Fruit fly (Drosophila melanogaster) whole organism, embryonic: ENCODE measurements around the gene CG15891.
A peak's percentile ranks its signal among the peaks of the same experiment; 100 is the strongest.

Experiments used
- BEAF-32 ChIP-seq: fragments of 200-800 bp; sonication (Bioruptor generic); optimal IDR thresholded peaks from 3 replicates; lab custom pipeline; 2017; ENCODE audit warnings: missing biosample characterization, missing genetic modification characterization, mild to moderate bottlenecking, moderate library complexity, missing genetic modification reagents
- Bdp1 ChIP-seq: fragments of 200-800 bp; sonication (Bioruptor generic); optimal IDR thresholded peaks from 3 replicates; lab custom pipeline; 2016; ENCODE audit warnings: missing biosample characterization, missing genetic modification characterization
- CG10147 ChIP-seq: fragments of 200-800 bp; sonication (Bioruptor generic); optimal IDR thresholded peaks from 2 replicates; lab custom pipeline; 2019; ENCODE audit warnings: missing biosample characterization, mild to moderate bottlenecking, missing genetic modification characterization, moderate library complexity
- CG10267 ChIP-seq: fragments of 200-800 bp; sonication (Bioruptor generic); optimal IDR thresholded peaks from 2 replicates; lab custom pipeline; 2018; ENCODE audit warnings: missing biosample characterization, mild to moderate bottlenecking, missing genetic modification characterization, moderate library complexity
- CG10366 ChIP-seq: fragments of 200-800 bp; sonication (Bioruptor generic); IDR thresholded peaks from 2 replicates; pipeline ENCODE4 v1.3.6; 2022; ENCODE audit warnings: missing biosample characterization, missing genetic modification characterization
- CG1233 ChIP-seq: fragments of 200-800 bp; sonication (Bioruptor generic); optimal IDR thresholded peaks from 4 replicates; lab custom pipeline; 2018; ENCODE audit warnings: missing biosample characterization, mild to moderate bottlenecking, missing genetic modification characterization
- CG12391 ChIP-seq: fragments of 200-800 bp; sonication (Bioruptor generic); optimal IDR thresholded peaks from 3 replicates; lab custom pipeline; 2018; ENCODE audit warnings: missing biosample characterization, mild to moderate bottlenecking, missing genetic modification characterization, moderate library complexity
- CG12659 ChIP-seq: fragments of 200-800 bp; sonication (Bioruptor generic); optimal IDR thresholded peaks from 3 replicates; lab custom pipeline; 2017; ENCODE audit warnings: mild to moderate bottlenecking, missing biosample characterization, missing genetic modification reagents, missing genetic modification characterization
- CG12942 ChIP-seq: fragments of 200-800 bp; sonication (Bioruptor generic); optimal IDR thresholded peaks from 3 replicates; lab custom pipeline; 2016; ENCODE audit warnings: missing biosample characterization, missing genetic modification characterization
- CG13287 ChIP-seq: fragments of 200-800 bp; sonication (Bioruptor generic); IDR thresholded peaks from 2 replicates; pipeline ENCODE4 v1.3.6; 2022; ENCODE audit warnings: missing biosample characterization, missing genetic modification characterization; ENCODE audit not compliant: partially characterized antibody
- CG14710 ChIP-seq: fragments of 200-800 bp; sonication (Bioruptor generic); optimal IDR thresholded peaks from 3 replicates; lab custom pipeline; 2019; ENCODE audit warnings: missing biosample characterization, mild to moderate bottlenecking, missing genetic modification characterization, moderate library complexity
- CG14965 ChIP-seq: fragments of 200-800 bp; sonication (Bioruptor generic); optimal IDR thresholded peaks from 2 replicates; lab custom pipeline; 2016; ENCODE audit warnings: missing biosample characterization, missing genetic modification characterization, borderline replicate concordance
- CG15514 ChIP-seq: fragments of 200-800 bp; sonication (Bioruptor generic); optimal IDR thresholded peaks from 3 replicates; lab custom pipeline; 2017; ENCODE audit warnings: missing biosample characterization, missing genetic modification characterization, mild to moderate bottlenecking, moderate library complexity, missing genetic modification reagents
- CG1602 ChIP-seq: fragments of 200-800 bp; sonication (Bioruptor generic); optimal IDR thresholded peaks from 3 replicates; lab custom pipeline; 2016; ENCODE audit warnings: missing biosample characterization, missing genetic modification characterization
- CG17385 ChIP-seq: fragments of 200-800 bp; sonication (Bioruptor generic); optimal IDR thresholded peaks from 3 replicates; lab custom pipeline; 2018; ENCODE audit warnings: missing biosample characterization, mild to moderate bottlenecking, missing genetic modification characterization
- CG2202 ChIP-seq: fragments of 200-800 bp; sonication (Bioruptor generic); optimal IDR thresholded peaks from 2 replicates; lab custom pipeline; 2018; ENCODE audit warnings: missing biosample characterization, mild to moderate bottlenecking, missing genetic modification characterization
- CG32772 ChIP-seq: fragments of 200-800 bp; sonication (Bioruptor generic); IDR thresholded peaks from 2 replicates; pipeline ENCODE4 v1.3.6; 2022; ENCODE audit warnings: missing biosample characterization, missing genetic modification characterization
- CG34224 ChIP-seq: fragments of 200-800 bp; sonication (Bioruptor generic); IDR thresholded peaks from 3 replicates; pipeline ENCODE4 v1.3.6; 2022; ENCODE audit warnings: missing biosample characterization, missing genetic modification characterization; ENCODE audit not compliant: partially characterized antibody
- CG43689 ChIP-seq: fragments of 200-800 bp; sonication (Bioruptor generic); IDR thresholded peaks from 2 replicates; pipeline ENCODE4 v1.3.6; 2022; ENCODE audit warnings: missing biosample characterization, missing genetic modification characterization
- CG4404 ChIP-seq: fragments of 200-800 bp; sonication (Bioruptor generic); IDR thresholded peaks from 2 replicates; pipeline ENCODE4 v1.3.6; 2022; ENCODE audit warnings: missing biosample characterization, missing genetic modification characterization
- CG4617 ChIP-seq: fragments of 200-800 bp; sonication (Bioruptor generic); optimal IDR thresholded peaks from 3 replicates; lab custom pipeline; 2016; ENCODE audit warnings: missing biosample characterization, missing genetic modification characterization, borderline replicate concordance
- CG7271 ChIP-seq: fragments of 200-800 bp; sonication (Bioruptor generic); optimal IDR thresholded peaks from 2 replicates; lab custom pipeline; 2018; ENCODE audit warnings: missing biosample characterization, mild to moderate bottlenecking, missing genetic modification characterization, moderate library complexity
- CG7963 ChIP-seq: fragments of 200-800 bp; sonication (Bioruptor generic); IDR thresholded peaks from 3 replicates; pipeline ENCODE4 v1.3.6; 2022; ENCODE audit warnings: missing biosample characterization, missing genetic modification characterization; ENCODE audit not compliant: partially characterized antibody
- CG9215 ChIP-seq: fragments of 200-800 bp; sonication (Bioruptor generic); IDR thresholded peaks from 2 replicates; pipeline ENCODE4 v1.3.6; 2022; ENCODE audit warnings: missing biosample characterization, missing genetic modification characterization
- CG9797 ChIP-seq: fragments of 200-800 bp; sonication (Bioruptor generic); optimal IDR thresholded peaks from 3 replicates; lab custom pipeline; 2018; ENCODE audit warnings: missing biosample characterization, mild to moderate bottlenecking, missing genetic modification characterization
- Dll ChIP-seq: fragments of 200-800 bp; sonication (Bioruptor generic); IDR thresholded peaks from 4 replicates; pipeline ENCODE4 v1.3.6; 2022; ENCODE audit warnings: missing biosample characterization, missing genetic modification characterization; ENCODE audit not compliant: partially characterized antibody
- Dref ChIP-seq: fragments of 200-800 bp; sonication (Bioruptor generic); IDR thresholded peaks from 2 replicates; pipeline ENCODE4 v1.3.6; 2022; ENCODE audit warnings: missing biosample characterization, missing genetic modification characterization
- Ets65A ChIP-seq: fragments of 200-800 bp; sonication (Bioruptor generic); peaks from one replicate; lab custom pipeline; 2016; ENCODE audit warnings: missing biosample characterization, missing genetic modification characterization
- Ets97D ChIP-seq: fragments of 200-800 bp; sonication (Bioruptor generic); optimal IDR thresholded peaks from 3 replicates; lab custom pipeline; 2016; ENCODE audit warnings: missing biosample characterization, missing genetic modification characterization
- Fer1 ChIP-seq: fragments of 200-800 bp; sonication (Bioruptor generic); optimal IDR thresholded peaks from 2 replicates; lab custom pipeline; 2017; ENCODE audit warnings: missing biosample characterization, mild to moderate bottlenecking, missing genetic modification characterization
- HLH4C ChIP-seq: fragments of 200-800 bp; sonication (Bioruptor generic); IDR thresholded peaks from 3 replicates; pipeline ENCODE4 v1.3.6; 2022; ENCODE audit warnings: missing biosample characterization, missing genetic modification characterization; ENCODE audit not compliant: partially characterized antibody
- HmgD ChIP-seq: fragments of 200-800 bp; sonication (Bioruptor generic); optimal IDR thresholded peaks from 3 replicates; lab custom pipeline; 2016; ENCODE audit warnings: missing biosample characterization, missing genetic modification characterization
- Hmr ChIP-seq: fragments of 200-800 bp; sonication (Bioruptor generic); optimal IDR thresholded peaks from 3 replicates; lab custom pipeline; 2017; ENCODE audit warnings: mild to moderate bottlenecking, missing biosample characterization, missing genetic modification reagents, missing genetic modification characterization
- MESR4 ChIP-seq: fragments of 200-800 bp; sonication (Bioruptor generic); optimal IDR thresholded peaks from 2 replicates; lab custom pipeline; 2018; ENCODE audit warnings: missing biosample characterization, mild to moderate bottlenecking, missing genetic modification characterization, moderate library complexity
- Six4 ChIP-seq: fragments of 200-800 bp; sonication (Bioruptor generic); optimal IDR thresholded peaks from 2 replicates; lab custom pipeline; 2016; ENCODE audit warnings: missing biosample characterization, missing genetic modification characterization
- YL-1 ChIP-seq: fragments of 200-800 bp; sonication (Bioruptor generic); optimal IDR thresholded peaks from 3 replicates; lab custom pipeline; 2017; ENCODE audit warnings: missing biosample characterization, mild to moderate bottlenecking, missing genetic modification characterization
- bbx ChIP-seq: fragments of 200-800 bp; sonication (Bioruptor generic); IDR thresholded peaks from 2 replicates; pipeline ENCODE4 v1.3.6; 2022; ENCODE audit warnings: missing biosample characterization, missing genetic modification characterization; ENCODE audit not compliant: partially characterized antibody
- bowl ChIP-seq: fragments of 200-800 bp; sonication (Bioruptor generic); IDR thresholded peaks from 2 replicates; pipeline ENCODE4 v1.3.6; 2022; ENCODE audit warnings: missing biosample characterization, missing genetic modification characterization
- chinmo ChIP-seq: fragments of 200-800 bp; sonication (Bioruptor generic); IDR thresholded peaks from 4 replicates; pipeline ENCODE4 v1.3.6; 2022; ENCODE audit warnings: missing biosample characterization, missing genetic modification characterization; ENCODE audit not compliant: partially characterized antibody
- da ChIP-seq: fragments of 200-800 bp; sonication (Bioruptor generic); optimal IDR thresholded peaks from 2 replicates; lab custom pipeline; 2016; ENCODE audit warnings: missing biosample characterization, missing genetic modification characterization
- dati ChIP-seq: fragments of 200-800 bp; sonication (Bioruptor generic); IDR thresholded peaks from 2 replicates; pipeline ENCODE4 v1.3.6; 2022; ENCODE audit warnings: missing biosample characterization, missing genetic modification characterization
- dimm ChIP-seq: fragments of 200-800 bp; sonication (Bioruptor generic); IDR thresholded peaks from 2 replicates; pipeline ENCODE4 v1.3.6; 2022; ENCODE audit warnings: missing biosample characterization, missing genetic modification characterization
- mam ChIP-seq: fragments of 200-800 bp; sonication (Bioruptor generic); optimal IDR thresholded peaks from 3 replicates; lab custom pipeline; 2016; ENCODE audit warnings: missing biosample characterization, missing genetic modification characterization
- nmo ChIP-seq: fragments of 200-800 bp; sonication (Bioruptor generic); optimal IDR thresholded peaks from 2 replicates; lab custom pipeline; 2018; ENCODE audit warnings: missing biosample characterization, mild to moderate bottlenecking, missing genetic modification characterization, moderate library complexity
- pzg ChIP-seq: fragments of 200-800 bp; sonication (Bioruptor generic); optimal IDR thresholded peaks from 3 replicates; lab custom pipeline; 2018; ENCODE audit warnings: missing biosample characterization, mild to moderate bottlenecking, missing genetic modification characterization, moderate library complexity
- sens ChIP-seq: fragments of 200-800 bp; sonication (Bioruptor generic); peaks from one replicate; lab custom pipeline; 2016; ENCODE audit warnings: missing biosample characterization, missing genetic modification characterization
- tna ChIP-seq: fragments of 200-800 bp; sonication (Bioruptor generic); IDR thresholded peaks from 2 replicates; pipeline ENCODE4 v1.3.6; 2022; ENCODE audit warnings: missing biosample characterization, missing genetic modification characterization; ENCODE audit not compliant: partially characterized antibody

CG15891 gene

dm6 chrX:6263614-6264130 lies 31.5 kb downstream of the CG15891 start (continued):
- no peak for TF ChIP-seq CG9797 (GFP tag; lab: Kevin White, UChicago)
- TF ChIP-seq dimm (GFP tag; lab: Robert Waterston, UW): no peak
- TF ChIP-seq Bdp1 (GFP tag; lab: Kevin White, UChicago): peak; percentile 33
- TF ChIP-seq CG14965 (GFP tag; lab: Kevin White, UChicago): no peak
- TF ChIP-seq CG10366 (GFP tag; lab: Robert Waterston, UW): no peak; the same call in 1 of the 2 replicates
- TF ChIP-seq da (GFP tag; lab: Kevin White, UChicago): no peak

dm6 chrX:6260900-6261299 lies 34.2 kb downstream of the CG15891 start, which contains the start of gene Josd:
Gene Josd (plus strand): TSS chrX:6261169.
- TF ChIP-seq CG7963 (GFP tag; lab: Robert Waterston, UW): peak; percentile 70; the same call in 2 of the 3 replicates
- TF ChIP-seq CG1233 (GFP tag; lab: Kevin White, UChicago): no peak
- TF ChIP-seq HLH4C: peak; percentile 74
- TF ChIP-seq CG43689: no peak
- TF ChIP-seq CG2202 (tag; lab: Kevin White, UChicago): no peak
- peak; percentile 8 for TF ChIP-seq CG10147 (GFP tag; lab: Kevin White, UChicago)
- peak; percentile 30 for TF ChIP-seq CG14710 (tag; lab: Kevin White, UChicago)
- TF ChIP-seq CG34224 (GFP tag; lab: Robert Waterston, UW): peak; percentile 85
- peak; percentile 51 for TF ChIP-seq pzg
- peak; percentile 27 for TF ChIP-seq Hmr (GFP tag; lab: Kevin White, UChicago)
- TF ChIP-seq CG17385 (GFP tag; lab: Kevin White, UChicago): no peak
- no peak for TF ChIP-seq CG4404
- no peak for TF ChIP-seq CG1602
- peak; percentile 85 for TF ChIP-seq BEAF-32 (GFP tag; lab: Kevin White, UChicago)
- TF ChIP-seq bbx: peak; percentile 83
- TF ChIP-seq Dll: peak; percentile 87
- TF ChIP-seq Ets97D: peak; percentile 31
- peak; percentile 70; the same call in 1 of the 4 replicates for TF ChIP-seq chinmo (GFP tag; lab: Robert Waterston, UW)
- no peak for TF ChIP-seq HmgD (GFP tag; lab: Kevin White, UChicago)
- peak; percentile 23 for TF ChIP-seq CG12391 (tag; lab: Kevin White, UChicago)
- peak; percentile 23 for TF ChIP-seq mam (GFP tag; lab: Kevin White, UChicago)
- peak; percentile 16 for TF ChIP-seq sens (GFP tag; lab: Kevin White, UChicago)
- no peak for TF ChIP-seq CG12942 (GFP tag; lab: Kevin White, UChicago)
- no peak for TF ChIP-seq bowl (GFP tag; lab: Robert Waterston, UW)
- peak; percentile 6 for TF ChIP-seq CG10267 (tag; lab: Kevin White, UChicago)
- TF ChIP-seq CG15514: peak; percentile 93
- TF ChIP-seq CG13287 (GFP tag; lab: Robert Waterston, UW): peak; percentile 87
- TF ChIP-seq CG4617 (GFP tag; lab: Kevin White, UChicago): peak; percentile 26
- TF ChIP-seq Ets65A (GFP tag; lab: Kevin White, UChicago): no peak
- peak; percentile 19 for TF ChIP-seq YL-1 (GFP tag; lab: Kevin White, UChicago)
- peak; percentile 54 for TF ChIP-seq tna
- peak; percentile 18 for TF ChIP-seq nmo (GFP tag; lab: Kevin White, UChicago)
- peak; percentile 24 for TF ChIP-seq MESR4 (GFP tag; lab: Kevin White, UChicago)
- TF ChIP-seq CG32772 (GFP tag; lab: Robert Waterston, UW): no peak
- peak; percentile 81 for TF ChIP-seq Dref (GFP tag; lab: Robert Waterston, UW)
- TF ChIP-seq CG12659: peak; percentile 33
- no peak for TF ChIP-seq dati (GFP tag; lab: Robert Waterston, UW)
- no peak for TF ChIP-seq CG9215
- peak; percentile 3 for TF ChIP-seq Fer1 (GFP tag; lab: Kevin White, UChicago)
- TF ChIP-seq CG7271: no peak
- no peak for TF ChIP-seq Six4 (GFP tag; lab: Kevin White, UChicago)
